Fruit fly (Drosophila melanogaster) whole organism, pupa: ENCODE measurements around the gene CG34302.

Experiments used
- CG10348 ChIP-seq: fragments of 200-800 bp; sonication (Bioruptor generic); IDR thresholded peaks from 2 replicates; pipeline ENCODE4 v1.3.6; 2022; ENCODE audit warnings: missing biosample characterization, missing genetic modification characterization
- CG12605 ChIP-seq: fragments of 200-800 bp; sonication (Bioruptor generic); IDR thresholded peaks from 2 replicates; pipeline ENCODE4 v1.3.6; 2022; ENCODE audit warnings: missing biosample characterization, missing genetic modification characterization
- CG13204 ChIP-seq: fragments of 200-800 bp; sonication (Bioruptor generic); optimal IDR thresholded peaks from 2 replicates; lab custom pipeline; 2018; ENCODE audit warnings: missing biosample characterization, mild to moderate bottlenecking, missing genetic modification characterization, moderate library complexity
- CG14655 ChIP-seq: fragments of 200-800 bp; sonication (Bioruptor generic); optimal IDR thresholded peaks from 3 replicates; lab custom pipeline; 2017; ENCODE audit warnings: mild to moderate bottlenecking, missing biosample characterization, missing genetic modification reagents, missing genetic modification characterization
- CG15710 ChIP-seq: fragments of 200-800 bp; sonication (Bioruptor generic); optimal IDR thresholded peaks from 2 replicates; lab custom pipeline; 2018; ENCODE audit warnings: missing biosample characterization, mild to moderate bottlenecking, missing genetic modification characterization, moderate library complexity
- CG17806 ChIP-seq: fragments of 200-800 bp; sonication (Bioruptor generic); optimal IDR thresholded peaks from 2 replicates; lab custom pipeline; 2018; ENCODE audit warnings: missing biosample characterization, mild to moderate bottlenecking, missing genetic modification characterization, moderate library complexity
- CG32121 ChIP-seq: fragments of 200-800 bp; sonication (Bioruptor generic); IDR thresholded peaks from 2 replicates; pipeline ENCODE4 v1.3.6; 2022; ENCODE audit warnings: missing biosample characterization, missing genetic modification characterization
- CG34367 ChIP-seq: fragments of 200-800 bp; sonication (Bioruptor generic); optimal IDR thresholded peaks from 2 replicates; lab custom pipeline; 2018; ENCODE audit warnings: missing biosample characterization, mild to moderate bottlenecking, missing genetic modification characterization
- CG4496 ChIP-seq: fragments of 200-800 bp; sonication (Bioruptor generic); IDR thresholded peaks from 3 replicates; pipeline ENCODE4 v1.3.6; 2022; ENCODE audit warnings: missing biosample characterization, missing genetic modification characterization
- CG8159 ChIP-seq: fragments of 200-800 bp; sonication (Bioruptor generic); optimal IDR thresholded peaks from 3 replicates; lab custom pipeline; 2018; ENCODE audit warnings: missing biosample characterization, mild to moderate bottlenecking, missing genetic modification characterization, moderate library complexity
- CG8301 ChIP-seq: fragments of 200-800 bp; sonication (Bioruptor generic); optimal IDR thresholded peaks from 2 replicates; lab custom pipeline; 2018; ENCODE audit warnings: missing biosample characterization, mild to moderate bottlenecking, missing genetic modification characterization
- CG9948 ChIP-seq: fragments of 200-800 bp; sonication (Bioruptor generic); optimal IDR thresholded peaks from 2 replicates; lab custom pipeline; 2018; ENCODE audit warnings: missing biosample characterization, mild to moderate bottlenecking, missing genetic modification characterization, moderate library complexity
- D1 ChIP-seq: fragments of 200-800 bp; sonication (Bioruptor generic); optimal IDR thresholded peaks from 2 replicates; lab custom pipeline; 2018; ENCODE audit warnings: missing biosample characterization, mild to moderate bottlenecking, missing genetic modification characterization, moderate library complexity
- EcR ChIP-seq: fragments of 200-800 bp; sonication (Bioruptor generic); optimal IDR thresholded peaks from 3 replicates; lab custom pipeline; 2019; ENCODE audit warnings: missing biosample characterization, missing genetic modification characterization, mild to moderate bottlenecking, moderate library complexity, missing genetic modification reagents
- Ets98B ChIP-seq: fragments of 200-800 bp; sonication (Bioruptor generic); IDR thresholded peaks from 2 replicates; pipeline ENCODE4 v1.3.6; 2022; ENCODE audit warnings: missing biosample characterization, missing genetic modification characterization
- Pif1A ChIP-seq: fragments of 200-800 bp; sonication (Bioruptor generic); optimal IDR thresholded peaks from 3 replicates; lab custom pipeline; 2016; ENCODE audit warnings: missing biosample characterization, missing genetic modification characterization
- Pif1B ChIP-seq: fragments of 200-800 bp; sonication (Bioruptor generic); optimal IDR thresholded peaks from 3 replicates; lab custom pipeline; 2016; ENCODE audit warnings: missing biosample characterization, missing genetic modification characterization
- Snoo ChIP-seq: fragments of 200-800 bp; sonication (Bioruptor generic); optimal IDR thresholded peaks from 3 replicates; lab custom pipeline; 2017; ENCODE audit warnings: missing biosample characterization, mild to moderate bottlenecking, missing genetic modification characterization, inconsistent platforms
- fd96Ca ChIP-seq: fragments of 200-800 bp; sonication (Bioruptor generic); IDR thresholded peaks from 3 replicates; pipeline ENCODE4 v1.3.6; 2022; ENCODE audit warnings: missing biosample characterization, missing genetic modification characterization
- gl ChIP-seq: fragments of 200-800 bp; sonication (Bioruptor generic); optimal IDR thresholded peaks from 2 replicates; lab custom pipeline; 2018; ENCODE audit warnings: missing biosample characterization, mild to moderate bottlenecking, missing genetic modification characterization
- rn ChIP-seq: fragments of 200-800 bp; sonication (Bioruptor generic); IDR thresholded peaks from 2 replicates; pipeline ENCODE4 v1.3.6; 2022; ENCODE audit warnings: missing biosample characterization, missing genetic modification characterization

CG34302 gene

dm6 chr3R:9865854-9866396, 42.3 kb upstream of the CG34302 start:
- TF ChIP-seq CG4496 (GFP tag; lab: Robert Waterston, UW) (no peak), CG13204 (peak; percentile 30), CG34367 (no peak)

- TF ChIP-seq gl (tag; lab: Kevin White, UChicago) (no peak), CG14655 (GFP tag; lab: Kevin White, UChicago) (no peak), Snoo (no peak)
These were observed 36.9 kb upstream of the CG34302 start for dm6 chr3R:9860561-9860960.

DNA sequence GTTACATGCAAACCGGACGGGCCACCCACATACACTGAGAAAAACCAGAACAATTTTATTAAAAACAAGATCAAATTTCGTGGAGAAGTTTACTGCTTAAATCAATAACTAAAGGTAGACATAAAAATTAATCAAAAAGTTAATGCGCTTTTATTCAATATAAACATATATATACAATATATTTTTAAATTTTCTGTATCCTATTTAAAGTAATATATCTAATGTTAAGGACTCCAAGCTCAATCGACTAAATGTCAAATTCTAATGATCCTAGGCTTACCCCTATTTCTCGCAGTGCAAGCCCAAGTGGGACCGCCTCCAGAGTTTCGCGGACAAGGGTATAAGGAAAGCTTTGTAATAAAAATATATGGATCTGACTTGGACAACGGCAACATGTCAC, 34.2 kb upstream of the CG34302 start:
- TF ChIP-seq Pif1A (no peak), fd96Ca (GFP tag; lab: Robert Waterston, UW) (no peak), CG17806 (tag; lab: Kevin White, UChicago) (no peak), CG34367 (no peak), D1 (tag; lab: Kevin White, UChicago) (no peak), EcR (GFP tag; lab: Kevin White, UChicago) (no peak), Pif1B (GFP tag; lab: Kevin White, UChicago) (no peak), CG8301 (tag; lab: Kevin White, UChicago) (no peak), CG13204 (no peak), Snoo (no peak), CG4496 (GFP tag; lab: Robert Waterston, UW) (no peak), CG10348 (GFP tag; lab: Robert Waterston, UW) (no peak), CG9948 (tag; lab: Kevin White, UChicago) (no peak), CG8159 (tag; lab: Kevin White, UChicago) (no peak), rn (no peak)

DNA sequence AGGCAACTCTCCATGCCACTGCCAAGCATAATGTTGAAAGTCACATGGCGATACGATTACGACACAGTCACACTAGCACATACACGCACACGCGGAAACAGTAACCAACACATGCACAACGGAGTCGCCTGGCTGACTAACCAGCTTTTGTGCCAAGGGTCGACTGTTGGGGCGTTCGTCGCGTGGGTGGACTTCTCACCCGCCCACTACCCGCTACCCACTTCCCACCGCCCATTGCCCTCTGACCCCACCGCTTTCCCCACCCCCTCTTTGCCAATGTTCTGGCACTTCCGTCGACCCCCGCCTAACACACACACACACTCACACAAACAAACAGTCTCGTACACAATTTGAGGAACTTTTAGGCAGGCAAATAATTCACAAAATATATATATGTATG, 28.0 kb upstream of the CG34302 start:
- no peak for TF ChIP-seq Snoo
- no peak for TF ChIP-seq CG13204
- no peak for TF ChIP-seq CG4496 (GFP tag; lab: Robert Waterston, UW)
- TF ChIP-seq CG8301 (tag; lab: Kevin White, UChicago), result no peak
- no peak for TF ChIP-seq Ets98B (GFP tag; lab: Robert Waterston, UW)
- no peak for TF ChIP-seq Pif1A
- no peak for TF ChIP-seq EcR (GFP tag; lab: Kevin White, UChicago)
- no peak for TF ChIP-seq CG17806 (tag; lab: Kevin White, UChicago)
- no peak for TF ChIP-seq gl (tag; lab: Kevin White, UChicago)
- TF ChIP-seq CG15710 (tag; lab: Kevin White, UChicago), result no peak

- TF ChIP-seq D1 (tag; lab: Kevin White, UChicago), result no peak
- TF ChIP-seq CG8159 (tag; lab: Kevin White, UChicago), result no peak
- no peak for TF ChIP-seq CG17806 (tag; lab: Kevin White, UChicago)
- TF ChIP-seq EcR (GFP tag; lab: Kevin White, UChicago), result no peak
- TF ChIP-seq CG15710 (tag; lab: Kevin White, UChicago), result no peak
- TF ChIP-seq CG4496 (GFP tag; lab: Robert Waterston, UW), result no peak
- TF ChIP-seq CG8301 (tag; lab: Kevin White, UChicago), result no peak
- no peak for TF ChIP-seq CG32121
- TF ChIP-seq CG12605 (GFP tag; lab: Robert Waterston, UW), result no peak
- TF ChIP-seq CG10348 (GFP tag; lab: Robert Waterston, UW), result no peak
- no peak for TF ChIP-seq CG9948 (tag; lab: Kevin White, UChicago)
- no peak for TF ChIP-seq fd96Ca (GFP tag; lab: Robert Waterston, UW)
- no peak for TF ChIP-seq rn
- TF ChIP-seq Ets98B (GFP tag; lab: Robert Waterston, UW), result no peak
- no peak for TF ChIP-seq gl (tag; lab: Kevin White, UChicago)
- TF ChIP-seq CG14655 (GFP tag; lab: Kevin White, UChicago), result no peak
- no peak for TF ChIP-seq Snoo
- TF ChIP-seq CG34367, result no peak
- no peak for TF ChIP-seq Pif1A
- TF ChIP-seq, all 21 proteins: peak for 0
These were observed 2.5 kb downstream of the CG34302 start, which contains the start of gene CG42857 for dm6 chr3R:9821091-9821490. CG42857 (minus strand) TSS chr3R:9821191.

DNA sequence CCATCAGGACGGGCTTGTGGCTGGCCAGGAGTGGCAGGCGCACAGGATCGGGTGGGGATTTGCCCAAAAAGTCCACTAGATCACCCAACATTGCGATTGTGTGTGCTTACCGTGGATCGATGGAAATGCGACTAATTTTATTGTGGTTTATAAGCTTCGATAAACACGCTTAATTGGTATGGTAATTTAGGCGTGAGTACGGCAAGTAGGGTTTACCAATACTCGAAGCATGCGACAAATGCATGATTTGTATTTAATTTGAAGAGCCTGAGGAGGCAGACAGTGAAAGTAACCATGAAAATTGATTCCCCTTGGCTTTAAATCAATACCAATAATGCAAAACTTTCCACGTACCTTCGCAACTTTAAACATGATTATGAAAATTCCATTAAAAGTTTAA, 3.8 kb downstream of the CG34302 start, which contains the start of gene CG9458:
Gene CG9458, minus strand, starts transcription at position 101 of the 400 bp plus-strand sequence.
- TF ChIP-seq CG10348 (GFP tag; lab: Robert Waterston, UW) (no peak), Snoo (no peak), CG14655 (GFP tag; lab: Kevin White, UChicago) (no peak), CG34367 (no peak), CG8159 (tag; lab: Kevin White, UChicago) (no peak), D1 (tag; lab: Kevin White, UChicago) (no peak), CG17806 (tag; lab: Kevin White, UChicago) (no peak), Ets98B (GFP tag; lab: Robert Waterston, UW) (no peak), CG9948 (tag; lab: Kevin White, UChicago) (no peak), CG4496 (GFP tag; lab: Robert Waterston, UW) (no peak), gl (tag; lab: Kevin White, UChicago) (no peak), Pif1A (no peak), CG32121 (no peak), rn (no peak), EcR (GFP tag; lab: Kevin White, UChicago) (no peak), CG12605 (GFP tag; lab: Robert Waterston, UW) (no peak), fd96Ca (GFP tag; lab: Robert Waterston, UW) (no peak)
